Fruit fly (Drosophila melanogaster) S2 (cell line): ENCODE data around the gene MnM.

ENCODE experiments used
- CG8478 ChIP-seq: fragments of >200 bp; optimal IDR thresholded peaks from 2 replicates; lab custom pipeline; 2018
- CTCF ChIP-seq, 2 experiments: fragments of >200 bp; optimal IDR thresholded peaks; 2 replicates each; lab custom pipeline; 2018

DNA sequence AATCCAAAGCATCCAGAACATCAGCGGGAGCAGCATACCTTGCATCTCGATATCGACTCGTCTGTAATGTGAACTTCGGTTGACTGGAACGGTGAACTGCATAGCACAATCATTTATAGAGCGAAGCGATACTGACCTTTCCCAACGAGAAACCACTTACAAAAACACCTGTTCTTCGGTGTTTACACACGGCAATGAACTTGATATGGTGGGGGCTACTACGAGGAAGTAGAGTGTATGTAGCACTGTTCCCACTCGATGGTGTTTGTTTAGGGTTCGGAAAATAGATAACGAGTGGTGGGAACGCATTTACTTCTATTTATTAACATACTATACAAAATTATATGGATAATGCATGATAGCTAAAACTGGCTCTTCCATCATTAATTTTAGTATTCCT is 30.5 kb upstream of the MnM start, which contains the start of the genes CG32269 and CG32270:
- TF ChIP-seq CG8478 (lab: Kevin White, UChicago) (no peak), CTCF (optimal IDR thresholded peaks at IDR 0.05; lab: Kevin White, UChicago) (no peak)
